Worm (Caenorhabditis elegans) whole organism, young adult: ENCODE measurements around the gene C01G5.3.

Experiments
- F23B12.7 ChIP-seq: sonication (generic microtip); optimal IDR thresholded peaks from 2 replicates; lab custom pipeline; 2017; ENCODE audit warnings: missing genetic modification characterization, mild to moderate bottlenecking, missing compliant biosample characterization, antibody characterized with exemption, moderate library complexity; ENCODE audit not compliant: insufficient read depth
- F37B4.10 ChIP-seq: fragments of 200-800 bp; sonication (Bioruptor generic); IDR thresholded peaks from 2 replicates; pipeline ENCODE4 v1.3.6; 2022; ENCODE audit warnings: missing genetic modification characterization, missing compliant biosample characterization
- atf-7 ChIP-seq: sonication (generic microtip); optimal IDR thresholded peaks from 2 replicates; lab custom pipeline; 2017; ENCODE audit warnings: mild to moderate bottlenecking, missing genetic modification characterization, missing compliant biosample characterization
- dpl-1 ChIP-seq: fragments of 150-350 bp; optimal IDR thresholded peaks from 2 replicates; lab custom pipeline; 2014; ENCODE audit warnings: missing biosample characterization, missing genetic modification reagents, missing genetic modification characterization
- hmg-1.2 ChIP-seq: fragments of 200-800 bp; sonication (Bioruptor generic); IDR thresholded peaks from 2 replicates; pipeline ENCODE4 v1.3.6; 2022; ENCODE audit warnings: missing genetic modification reagents, missing genetic modification characterization, missing compliant biosample characterization
- let-526 ChIP-seq: fragments of 200-800 bp; sonication (Bioruptor generic); IDR thresholded peaks from 2 replicates; pipeline ENCODE4 v1.3.6; 2022; ENCODE audit warnings: missing genetic modification reagents, missing genetic modification characterization, missing compliant biosample characterization
- lin-54 ChIP-seq: fragments of 200-800 bp; sonication (Bioruptor generic); optimal IDR thresholded peaks from 2 replicates; lab custom pipeline; 2018; ENCODE audit warnings: mild to moderate bottlenecking, missing genetic modification characterization, missing compliant biosample characterization
- mcd-1 ChIP-seq: fragments of 200-800 bp; sonication (Bioruptor generic); IDR thresholded peaks from 2 replicates; pipeline ENCODE4 v1.3.6; 2022; ENCODE audit warnings: missing genetic modification reagents, missing genetic modification characterization, missing compliant biosample characterization
- nfyb-1 ChIP-seq: fragments of 200-800 bp; sonication (Bioruptor generic); IDR thresholded peaks from 2 replicates; pipeline ENCODE4 v1.3.6; 2022; ENCODE audit warnings: missing genetic modification reagents, missing genetic modification characterization, missing compliant biosample characterization
- nhr-90 ChIP-seq: sonication (generic microtip); optimal IDR thresholded peaks from 2 replicates; lab custom pipeline; 2016; ENCODE audit warnings: missing genotype, mild to moderate bottlenecking, missing genetic modification characterization, missing compliant biosample characterization
- snpc-1.1 ChIP-seq: sonication (generic microtip); optimal IDR thresholded peaks from 2 replicates; lab custom pipeline; 2017; ENCODE audit warnings: missing genetic modification characterization, mild to moderate bottlenecking, missing compliant biosample characterization, antibody characterized with exemption, moderate library complexity, missing genotype, missing genetic modification reagents; ENCODE audit not compliant: insufficient read depth
- snpc-1.3 ChIP-seq: sonication (generic microtip); optimal IDR thresholded peaks from 2 replicates; lab custom pipeline; 2017; ENCODE audit warnings: missing genetic modification characterization, mild to moderate bottlenecking, missing compliant biosample characterization, antibody characterized with exemption, moderate library complexity, missing genotype, missing genetic modification reagents; ENCODE audit not compliant: insufficient read depth
- unc-130 ChIP-seq: sonication (generic microtip); optimal IDR thresholded peaks from 2 replicates; lab custom pipeline; 2016; ENCODE audit warnings: missing genetic modification reagents, missing genetic modification characterization, missing compliant biosample characterization
- ztf-28 ChIP-seq: fragments of 200-800 bp; sonication (Bioruptor generic); IDR thresholded peaks from 2 replicates; pipeline ENCODE4 v1.3.6; 2022; ENCODE audit warnings: missing genetic modification reagents, missing genetic modification characterization, missing compliant biosample characterization

- no peak for TF ChIP-seq dpl-1 (GFP tag; lab: Kevin White, UChicago)
- peak; percentile 82; the same call in 1 of the 2 replicates for TF ChIP-seq hmg-1.2 (GFP tag; lab: Robert Waterston, UW)
- TF ChIP-seq mcd-1 (GFP tag; lab: Robert Waterston, UW): peak; percentile 41; the same call in 1 of the 2 replicates
- no peak for TF ChIP-seq atf-7 (tag; lab: Kevin White, UChicago)
- TF ChIP-seq snpc-1.3 (tag; lab: Kevin White, UChicago): no peak
- TF ChIP-seq unc-130 (GFP tag; lab: Kevin White, UChicago): no peak
- no peak for TF ChIP-seq let-526 (GFP tag; lab: Robert Waterston, UW)
- TF ChIP-seq snpc-1.1 (tag; lab: Kevin White, UChicago): no peak
- no peak for TF ChIP-seq lin-54 (GFP tag; lab: Kevin White, UChicago)
- no peak for TF ChIP-seq ztf-28 (GFP tag; lab: Robert Waterston, UW)
- TF ChIP-seq nfyb-1: no peak
- no peak for TF ChIP-seq F23B12.7 (tag; lab: Kevin White, UChicago)
- TF ChIP-seq F37B4.10 (GFP tag; lab: Robert Waterston, UW): no peak
- no peak for TF ChIP-seq nhr-90
These were observed 40.7 kb downstream of the C01G5.3 start for ce11 chrIV:6576728-6577101.
